Worm (Caenorhabditis elegans) whole organism, young adult: Measurements from ENCODE around the gene Y44A6C.1.

Experiments used
- F10E7.11 ChIP-seq: sonication (generic microtip); optimal IDR thresholded peaks from 2 replicates; lab custom pipeline; 2017; ENCODE audit warnings: mild to moderate bottlenecking, missing genetic modification characterization, moderate library complexity, missing compliant biosample characterization
- attf-5 ChIP-seq: fragments of 200-800 bp; sonication (Bioruptor generic); optimal IDR thresholded peaks from 2 replicates; lab custom pipeline; 2018; ENCODE audit warnings: mild to moderate bottlenecking, missing genetic modification characterization, missing compliant biosample characterization
- cebp-1 ChIP-seq, 2 experiments: fragments of 200-800 bp in 1 of 2; sonication (Bioruptor generic) in 1 of 2; sonication (generic microtip) in 1 of 2; IDR thresholded peaks in 1 of 2; optimal IDR thresholded peaks in 1 of 2; 2 replicates each; pipeline versions ENCODE4 v1.3.6 to Lab custom; 2017 to 2022; ENCODE audit warnings: missing compliant biosample characterization in 2 of 2, missing genetic modification characterization in 2 of 2, mild to moderate bottlenecking in 1 of 2, missing genetic modification reagents in 1 of 2, moderate library complexity in 1 of 2
- hlh-26 ChIP-seq: fragments of 200-800 bp; sonication (Bioruptor generic); conservative IDR thresholded peaks from 2 replicates; pipeline ENCODE4 v1.3.6; 2022; ENCODE audit warnings: missing genetic modification reagents, missing genetic modification characterization, missing compliant biosample characterization
- mxl-1 ChIP-seq: sonication (generic microtip); optimal IDR thresholded peaks from 2 replicates; lab custom pipeline; 2016; ENCODE audit warnings: missing genetic modification characterization, missing compliant biosample characterization
- pha-4 ChIP-seq: fragments of 150-350 bp; sonication (generic microtip); optimal IDR thresholded peaks from 2 replicates; lab custom pipeline; 2014; ENCODE audit warnings: missing biosample characterization, missing genetic modification reagents, missing genetic modification characterization
- sptf-2 ChIP-seq: fragments of 200-800 bp; sonication (Bioruptor generic); optimal IDR thresholded peaks from 2 replicates; lab custom pipeline; 2018; ENCODE audit warnings: mild to moderate bottlenecking, missing genetic modification characterization, missing compliant biosample characterization
- tbx-9 ChIP-seq: sonication (generic microtip); optimal IDR thresholded peaks from 2 replicates; lab custom pipeline; 2016; ENCODE audit warnings: borderline replicate concordance, missing genetic modification characterization, inconsistent platforms, missing compliant biosample characterization
- ztf-22 ChIP-seq: fragments of 200-800 bp; sonication (Bioruptor generic); optimal IDR thresholded peaks from 2 replicates; lab custom pipeline; 2018; ENCODE audit warnings: mild to moderate bottlenecking, missing genetic modification characterization, moderate library complexity, missing compliant biosample characterization

DNA sequence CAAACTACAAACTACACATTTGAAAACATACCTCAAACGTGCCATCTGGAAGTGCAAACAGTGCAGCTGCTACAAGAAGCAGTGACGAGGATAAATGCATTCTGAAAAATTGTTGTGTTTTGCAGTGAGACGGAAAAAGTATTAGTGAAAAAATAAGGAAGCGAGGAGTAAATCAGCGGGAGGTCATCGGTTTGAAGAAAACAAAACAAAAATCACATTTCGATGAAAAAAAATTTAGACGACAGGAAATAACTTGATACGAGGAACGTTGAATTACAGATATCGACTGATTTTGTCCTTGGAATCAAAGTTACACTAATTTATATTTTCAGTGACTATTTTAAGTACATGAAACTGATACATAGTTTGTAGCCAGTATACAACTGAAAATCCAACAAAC lies 22.1 kb upstream of the Y44A6C.1 start, which contains the start of gene F53F8.4:
- TF ChIP-seq cebp-1 (GFP tag; IDR thresholded peaks at IDR 0.05; lab: Robert Waterston, UW) (no peak), cebp-1 (tag; optimal IDR thresholded peaks at IDR 0.05; lab: Kevin White, UChicago) (no peak), hlh-26 (GFP tag; lab: Robert Waterston, UW) (no peak), sptf-2 (GFP tag; lab: Kevin White, UChicago) (no peak), F10E7.11 (tag; lab: Kevin White, UChicago) (no peak), attf-5 (no peak), tbx-9 (tag; lab: Kevin White, UChicago) (no peak), ztf-22 (GFP tag; lab: Kevin White, UChicago) (no peak), pha-4 (tag; lab: Kevin White, UChicago) (no peak), mxl-1 (tag; lab: Kevin White, UChicago) (no peak)
